Worm (Caenorhabditis elegans): ENCODE results near the gene K12B6.11.

Gene K12B6.11

ce11 chrV:6239855-6240254 lies 48.9 kb upstream of the K12B6.11 start (continued):
- TF ChIP-seq lin-39 (tag; optimal IDR thresholded peaks at IDR 0.05): no peak
- peak; percentile 95 for TF ChIP-seq dmd-6 (GFP tag; IDR thresholded peaks at IDR 0.05)
- no peak for TF ChIP-seq snpc-1.2 (GFP tag; IDR thresholded peaks at IDR 0.05)
- 0 out of 2 replicates have a peak, but pooled peaks have one; percentile 40 for TF ChIP-seq hmg-1.1 (GFP tag; IDR thresholded peaks at IDR 0.05)
- no peak for TF ChIP-seq madf-9 (GFP tag; conservative IDR thresholded peaks at IDR 0.05)
- TF ChIP-seq mep-1 (tag; optimal IDR thresholded peaks at IDR 0.05): peak; percentile 17
- TF ChIP-seq mdl-1 (tag; optimal IDR thresholded peaks at IDR 0.05): peak; percentile 62 to 86

- no peak for TF ChIP-seq duxl-1 (tag; optimal IDR thresholded peaks at IDR 0.05; ENCODE audit: poor library complexity)
- no peak for TF ChIP-seq unc-130 (GFP tag; optimal IDR thresholded peaks at IDR 0.05)
- no peak for TF ChIP-seq egl-27 (tag; optimal IDR thresholded peaks at IDR 0.05)
- no peak for TF ChIP-seq rbr-2 (tag; optimal IDR thresholded peaks at IDR 0.05)
- no peak for TF ChIP-seq spr-3 (GFP tag; optimal IDR thresholded peaks at IDR 0.05)
- TF ChIP-seq lin-15B (tag; optimal IDR thresholded peaks at IDR 0.05): no peak
- TF ChIP-seq R02D3.7 (tag; optimal IDR thresholded peaks at IDR 0.05): no peak
- peak; percentile 37; the same call in 1 of the 2 replicates for TF ChIP-seq T26A8.4 (GFP tag; IDR thresholded peaks at IDR 0.05)
- peak in 1 of 2 experiments; percentile 52 for TF ChIP-seq lsy-2 (tag; optimal IDR thresholded peaks at IDR 0.05)
- TF ChIP-seq snpc-1.2 (GFP tag; IDR thresholded peaks at IDR 0.05): no peak
- TF ChIP-seq madf-5 (GFP tag; IDR thresholded peaks at IDR 0.05): no peak
- TF ChIP-seq ama-1 (optimal IDR thresholded peaks at IDR 0.05): no peak
- no peak for TF ChIP-seq ctbp-1 (GFP tag; IDR thresholded peaks at IDR 0.05)
- peak in 1 of 2 experiments; percentile 78 for TF ChIP-seq mdl-1 (tag; optimal IDR thresholded peaks at IDR 0.05)
- no peak for TF ChIP-seq ceh-20 (GFP tag; IDR thresholded peaks at IDR 0.05)
- no peak for TF ChIP-seq lim-7 (GFP tag; IDR thresholded peaks at IDR 0.05)
- no peak for TF ChIP-seq unc-39 (tag; optimal IDR thresholded peaks at IDR 0.05)
- TF ChIP-seq pha-4 (GFP tag; IDR thresholded peaks at IDR 0.05): peak; percentile 63; the same call in 1 of the 2 replicates
- peak; percentile 78 for TF ChIP-seq pha-4 (tag; optimal IDR thresholded peaks at IDR 0.05)
- no peak for TF ChIP-seq daf-12 (tag; optimal IDR thresholded peaks at IDR 0.05)
- TF ChIP-seq Y75B8A.6 (GFP tag; IDR thresholded peaks at IDR 0.05): no peak
- peak; percentile 83 for TF ChIP-seq hlh-11 (tag; optimal IDR thresholded peaks at IDR 0.05)
- no peak for TF ChIP-seq lin-1 (GFP tag; IDR thresholded peaks at IDR 0.05)
- TF ChIP-seq fos-1 (tag; optimal IDR thresholded peaks at IDR 0.05): no peak
- peak; percentile 35; the same call in 1 of the 2 replicates for TF ChIP-seq tra-1 (GFP tag; IDR thresholded peaks at IDR 0.05)
- TF ChIP-seq daf-16 (GFP tag; optimal IDR thresholded peaks at IDR 0.05): no peak
- peak; percentile 88 for TF ChIP-seq daf-16 (tag; optimal IDR thresholded peaks at IDR 0.05)
- TF ChIP-seq mep-1 (tag; optimal IDR thresholded peaks at IDR 0.05): peak; percentile 26
- no peak for TF ChIP-seq hmg-1.1 (GFP tag; IDR thresholded peaks at IDR 0.05)
- TF ChIP-seq ztf-7 (tag; optimal IDR thresholded peaks at IDR 0.05): no peak
- TF ChIP-seq aha-1 (tag): no peak
- no peak for TF ChIP-seq zip-2 (tag; optimal IDR thresholded peaks at IDR 0.05)
- no peak for TF ChIP-seq zfp-3 (GFP tag; conservative IDR thresholded peaks at IDR 0.05)
- TF ChIP-seq jun-1 (tag; optimal IDR thresholded peaks at IDR 0.05): no peak
- TF ChIP-seq gei-8 (GFP tag; optimal IDR thresholded peaks at IDR 0.05): peak; percentile 22
- peak; percentile 95 for TF ChIP-seq mxl-2 (GFP tag; conservative IDR thresholded peaks at IDR 0.05)
- TF ChIP-seq ceh-28 (tag; optimal IDR thresholded peaks at IDR 0.05): no peak
- no peak for TF ChIP-seq F26F4.8 (GFP tag; conservative IDR thresholded peaks at IDR 0.05)
- TF ChIP-seq daf-19 (GFP tag; conservative IDR thresholded peaks at IDR 0.05): no peak
- TF ChIP-seq php-3 (GFP tag; IDR thresholded peaks at IDR 0.05): no peak
- no peak for TF ChIP-seq Y5F2A.4 (GFP tag; optimal IDR thresholded peaks at IDR 0.05)
- no peak for TF ChIP-seq Y48G9A.11 (GFP tag; IDR thresholded peaks at IDR 0.05)
- TF ChIP-seq mdt-29 (GFP tag; IDR thresholded peaks at IDR 0.05): no peak
- no peak for TF ChIP-seq set-16 (GFP tag; IDR thresholded peaks at IDR 0.05)
- no peak for TF ChIP-seq arid-1 (GFP tag; conservative IDR thresholded peaks at IDR 0.05)
- TF ChIP-seq dve-1 (tag; optimal IDR thresholded peaks at IDR 0.05; ENCODE audit: insufficient read depth): peak; percentile 76
These were observed 48.0 kb upstream of the K12B6.11 start for ce11 chrV:6240735-6241134.

All from whole organism, L4 larva.